Worm (Caenorhabditis elegans): ENCODE results near the gene Y54F10AM.11.
A peak's percentile ranks its signal among the peaks of the same experiment; 100 is the strongest.

DNA sequence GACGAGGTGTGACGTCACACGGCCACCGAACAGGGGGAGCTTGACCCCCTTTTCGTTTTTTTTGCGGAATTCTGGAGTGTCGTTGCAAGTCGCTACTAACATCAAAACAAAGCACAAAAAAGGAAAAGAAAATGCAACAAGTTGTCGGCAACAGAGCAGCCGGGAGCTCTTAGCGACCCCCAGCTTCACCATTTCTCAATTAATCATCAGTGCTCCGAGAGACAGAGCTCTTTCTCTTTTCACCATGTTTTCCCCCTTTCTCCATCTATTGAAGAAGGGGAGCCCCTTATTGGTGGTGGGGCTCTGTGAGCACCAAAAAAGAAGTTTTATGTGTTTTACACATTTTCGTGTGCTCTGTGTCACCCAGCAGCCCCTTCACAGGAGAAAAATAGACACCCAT lies 10.2 kb downstream of the Y54F10AM.11 start:
- TF ChIP-seq ref-1 (GFP tag; conservative IDR thresholded peaks at IDR 0.05) (no peak), tab-1 (GFP tag; IDR thresholded peaks at IDR 0.05) (0 out of 2 replicates have a peak, but pooled peaks have one; percentile 52), ztf-29 (GFP tag; IDR thresholded peaks at IDR 0.05) (no peak), med-1 (GFP tag; optimal IDR thresholded peaks at IDR 0.05; ENCODE audit: insufficient read depth) (no peak)

Data from whole organism, midembryonic.